Worm (Caenorhabditis elegans) whole organism, midembryonic: ENCODE measurements around the gene K08F4.3.

Experiments
- cog-1 ChIP-seq: sonication (generic microtip); optimal IDR thresholded peaks from 2 replicates; lab custom pipeline; 2016; ENCODE audit warnings: missing genetic modification characterization, missing compliant biosample characterization
- flt-1 ChIP-seq: fragments of 200-800 bp; sonication (Bioruptor generic); IDR thresholded peaks from 2 replicates; pipeline ENCODE4 v1.3.6; 2022; ENCODE audit warnings: missing genetic modification characterization, missing compliant biosample characterization
- klf-2 ChIP-seq: fragments of 200-800 bp; sonication (Bioruptor generic); conservative IDR thresholded peaks from 2 replicates; pipeline ENCODE4 v1.3.6; 2022; ENCODE audit warnings: missing genetic modification reagents, missing genetic modification characterization, missing compliant biosample characterization
- ztf-23 ChIP-seq: fragments of 200-800 bp; sonication (Bioruptor generic); IDR thresholded peaks from 2 replicates; pipeline ENCODE4 v1.3.6; 2022; ENCODE audit warnings: missing genetic modification reagents, missing genetic modification characterization, missing compliant biosample characterization

ce11 chrIV:10122205-10122604 lies 6.9 kb upstream of the K08F4.3 start, which contains the start of gene irld-21:
- TF ChIP-seq flt-1 (GFP tag; lab: Robert Waterston, UW) = no peak
- TF ChIP-seq cog-1 (tag; lab: Kevin White, UChicago) = no peak
- TF ChIP-seq klf-2 (GFP tag; lab: Robert Waterston, UW) = no peak
- no peak for TF ChIP-seq ztf-23 (GFP tag; lab: Robert Waterston, UW)
